Fruit fly (Drosophila melanogaster) whole organism, embryonic: ENCODE data around the gene Nepl18.
A peak's percentile ranks its signal among the peaks of the same experiment; 100 is the strongest.

Experiments
- Adf1 ChIP-seq: fragments of 200-800 bp; sonication (Bioruptor generic); IDR thresholded peaks from 2 replicates; pipeline ENCODE4 v1.3.6; 2022; ENCODE audit warnings: missing biosample characterization, missing genetic modification characterization
- Atf6 ChIP-seq: fragments of 200-800 bp; sonication (Bioruptor generic); IDR thresholded peaks from 2 replicates; pipeline ENCODE4 v1.3.6; 2022; ENCODE audit warnings: missing biosample characterization, missing genetic modification characterization
- BEAF-32 ChIP-seq: fragments of 200-800 bp; sonication (Bioruptor generic); optimal IDR thresholded peaks from 3 replicates; lab custom pipeline; 2017; ENCODE audit warnings: missing biosample characterization, missing genetic modification characterization, mild to moderate bottlenecking, moderate library complexity, missing genetic modification reagents
- CG10565 ChIP-seq: fragments of 200-800 bp; sonication (Bioruptor generic); optimal IDR thresholded peaks from 3 replicates; lab custom pipeline; 2016; ENCODE audit warnings: missing biosample characterization, mild to moderate bottlenecking, missing genetic modification characterization
- CG10979 ChIP-seq: fragments of 200-800 bp; sonication (Bioruptor generic); optimal IDR thresholded peaks from 2 replicates; lab custom pipeline; 2018; ENCODE audit warnings: missing biosample characterization, mild to moderate bottlenecking, missing genetic modification characterization, moderate library complexity
- CG13287 ChIP-seq: fragments of 200-800 bp; sonication (Bioruptor generic); IDR thresholded peaks from 2 replicates; pipeline ENCODE4 v1.3.6; 2022; ENCODE audit warnings: missing biosample characterization, missing genetic modification characterization; ENCODE audit not compliant: partially characterized antibody
- CG14441 ChIP-seq: fragments of 200-800 bp; sonication (Bioruptor generic); IDR thresholded peaks from 2 replicates; pipeline ENCODE4 v1.3.6; 2022; ENCODE audit warnings: missing biosample characterization, missing genetic modification characterization
- CG16815 ChIP-seq: fragments of 200-800 bp; sonication (Bioruptor generic); optimal IDR thresholded peaks from 3 replicates; lab custom pipeline; 2017; ENCODE audit warnings: missing biosample characterization, mild to moderate bottlenecking, missing genetic modification characterization
- CG18476 ChIP-seq: fragments of 200-800 bp; sonication (Bioruptor generic); optimal IDR thresholded peaks from 2 replicates; lab custom pipeline; 2016; ENCODE audit warnings: missing biosample characterization, mild to moderate bottlenecking, missing genetic modification characterization
- CG33557 ChIP-seq: fragments of 200-800 bp; sonication (Bioruptor generic); optimal IDR thresholded peaks from 2 replicates; lab custom pipeline; 2019; ENCODE audit warnings: missing biosample characterization, mild to moderate bottlenecking, missing genetic modification characterization, moderate library complexity
- CG3995 ChIP-seq: fragments of 200-800 bp; sonication (Bioruptor generic); optimal IDR thresholded peaks from 3 replicates; lab custom pipeline; 2016; ENCODE audit warnings: missing biosample characterization, missing genetic modification characterization
- CG42726 ChIP-seq: fragments of 200-800 bp; sonication (Bioruptor generic); IDR thresholded peaks from 2 replicates; pipeline ENCODE4 v1.3.6; 2022; ENCODE audit warnings: missing biosample characterization, missing genetic modification characterization; ENCODE audit not compliant: partially characterized antibody
- CG4360 ChIP-seq: fragments of 200-800 bp; sonication (Bioruptor generic); IDR thresholded peaks from 2 replicates; pipeline ENCODE4 v1.3.6; 2022; ENCODE audit warnings: missing biosample characterization, missing genetic modification characterization
- CG6272 ChIP-seq: fragments of 200-800 bp; sonication (Bioruptor generic); IDR thresholded peaks from 2 replicates; pipeline ENCODE4 v1.3.6; 2022; ENCODE audit warnings: missing biosample characterization, missing genetic modification characterization
- CG7372 ChIP-seq: fragments of 200-800 bp; sonication (Bioruptor generic); IDR thresholded peaks from 2 replicates; pipeline ENCODE4 v1.3.6; 2022; ENCODE audit warnings: missing biosample characterization, missing genetic modification characterization
- CG7786 ChIP-seq: fragments of 200-800 bp; sonication (Bioruptor generic); optimal IDR thresholded peaks from 2 replicates; lab custom pipeline; 2016; ENCODE audit warnings: missing biosample characterization, missing genetic modification characterization
- CG7839 ChIP-seq: fragments of 200-800 bp; sonication (Bioruptor generic); optimal IDR thresholded peaks from 3 replicates; lab custom pipeline; 2018; ENCODE audit warnings: missing biosample characterization, mild to moderate bottlenecking, missing genetic modification characterization, moderate library complexity
- CG9797 ChIP-seq: fragments of 200-800 bp; sonication (Bioruptor generic); optimal IDR thresholded peaks from 3 replicates; lab custom pipeline; 2018; ENCODE audit warnings: missing biosample characterization, mild to moderate bottlenecking, missing genetic modification characterization
- CG9876 ChIP-seq: fragments of 200-800 bp; sonication (Bioruptor generic); optimal IDR thresholded peaks from 2 replicates; lab custom pipeline; 2016; ENCODE audit warnings: missing biosample characterization, missing genetic modification characterization
- Chrac-16 ChIP-seq: fragments of 200-800 bp; sonication (Bioruptor generic); optimal IDR thresholded peaks from 3 replicates; lab custom pipeline; 2016; ENCODE audit warnings: missing biosample characterization, missing genetic modification characterization
- D19A ChIP-seq: fragments of 200-800 bp; optimal IDR thresholded peaks from 3 replicates; lab custom pipeline; 2019; ENCODE audit warnings: missing biosample characterization, mild to moderate bottlenecking, missing genetic modification characterization, moderate library complexity
- Dbx ChIP-seq: fragments of 200-800 bp; sonication (Bioruptor generic); IDR thresholded peaks from 3 replicates; pipeline ENCODE4 v1.3.6; 2022; ENCODE audit warnings: missing biosample characterization, missing genetic modification characterization
- E2f2 ChIP-seq: fragments of 200-800 bp; sonication (Bioruptor generic); IDR thresholded peaks from 2 replicates; pipeline ENCODE4 v1.3.6; 2022; ENCODE audit warnings: missing biosample characterization, missing genetic modification characterization
- Hr39 ChIP-seq: fragments of >200 bp; optimal IDR thresholded peaks from 2 replicates; lab custom pipeline; 2017
- Hsf ChIP-seq: fragments of 200-800 bp; sonication (Bioruptor generic); optimal IDR thresholded peaks from 3 replicates; lab custom pipeline; 2016; ENCODE audit warnings: missing biosample characterization, missing genetic modification characterization
- Med ChIP-seq: fragments of 200-800 bp; sonication (Bioruptor generic); peaks from one replicate; lab custom pipeline; 2016; ENCODE audit warnings: missing biosample characterization, missing genetic modification characterization, mild to moderate bottlenecking, inconsistent platforms, moderate library complexity
- Oaz ChIP-seq: fragments of 200-800 bp; sonication (Bioruptor generic); IDR thresholded peaks from 2 replicates; pipeline ENCODE4 v1.3.6; 2022; ENCODE audit warnings: missing biosample characterization, missing genetic modification characterization
- Rfx ChIP-seq: fragments of 200-800 bp; sonication (Bioruptor generic); IDR thresholded peaks from 2 replicates; pipeline ENCODE4 v1.3.6; 2022; ENCODE audit warnings: missing biosample characterization, missing genetic modification characterization
- Xrp1 ChIP-seq: fragments of 200-800 bp; sonication (Bioruptor generic); IDR thresholded peaks from 2 replicates; pipeline ENCODE4 v1.3.6; 2022; ENCODE audit warnings: missing biosample characterization, missing genetic modification characterization
- YL-1 ChIP-seq: fragments of 200-800 bp; sonication (Bioruptor generic); optimal IDR thresholded peaks from 3 replicates; lab custom pipeline; 2017; ENCODE audit warnings: missing biosample characterization, mild to moderate bottlenecking, missing genetic modification characterization
- bab2 ChIP-seq: fragments of 200-800 bp; sonication (Bioruptor generic); optimal IDR thresholded peaks from 2 replicates; lab custom pipeline; 2016; ENCODE audit warnings: missing biosample characterization, missing genetic modification characterization
- btn ChIP-seq: fragments of 200-800 bp; sonication (Bioruptor generic); optimal IDR thresholded peaks from 2 replicates; lab custom pipeline; 2016; ENCODE audit warnings: missing biosample characterization, missing genetic modification characterization
- cad ChIP-seq: fragments of >200 bp; optimal IDR thresholded peaks from 2 replicates; lab custom pipeline; 2017; ENCODE audit warnings: missing biosample characterization, missing genetic modification characterization
- chif ChIP-seq, 2 experiments: fragments of 200-800 bp; sonication (Bioruptor generic); optimal IDR thresholded peaks; 3 replicates each; lab custom pipeline; 2016; ENCODE audit warnings: missing biosample characterization in 2 of 2, missing genetic modification characterization in 2 of 2
- crol ChIP-seq: fragments of 200-800 bp; sonication (Bioruptor generic); IDR thresholded peaks from 2 replicates; pipeline ENCODE4 v1.3.6; 2022; ENCODE audit warnings: missing biosample characterization, missing genetic modification characterization
- cwo ChIP-seq: fragments of 200-800 bp; sonication (Bioruptor generic); optimal IDR thresholded peaks from 3 replicates; lab custom pipeline; 2017; ENCODE audit warnings: missing biosample characterization, missing genetic modification characterization, mild to moderate bottlenecking, moderate library complexity, missing genetic modification reagents
- disco-r ChIP-seq: fragments of 200-800 bp; sonication (Bioruptor generic); optimal IDR thresholded peaks from 2 replicates; lab custom pipeline; 2016; ENCODE audit warnings: missing biosample characterization, missing genetic modification characterization
- ftz-f1 ChIP-seq: fragments of 200-800 bp; sonication (Bioruptor generic); optimal IDR thresholded peaks from 2 replicates; lab custom pipeline; 2016; ENCODE audit warnings: missing biosample characterization, missing genetic modification characterization
- gsb ChIP-seq: fragments of 200-800 bp; sonication (Bioruptor generic); IDR thresholded peaks from 2 replicates; pipeline ENCODE4 v1.3.6; 2022; ENCODE audit warnings: missing biosample characterization, missing genetic modification characterization
- gsb-n ChIP-seq: fragments of 200-800 bp; sonication (Bioruptor generic); optimal IDR thresholded peaks from 3 replicates; lab custom pipeline; 2018; ENCODE audit warnings: missing biosample characterization, mild to moderate bottlenecking, missing genetic modification characterization
- gt ChIP-seq: fragments of 200-800 bp; sonication (Bioruptor generic); IDR thresholded peaks from 2 replicates; pipeline ENCODE4 v1.3.6; 2022; ENCODE audit warnings: missing biosample characterization, missing genetic modification characterization
- h ChIP-seq: fragments of >200 bp; optimal IDR thresholded peaks from 2 replicates; lab custom pipeline; 2017
- mirr ChIP-seq: fragments of 200-800 bp; sonication (Bioruptor generic); optimal IDR thresholded peaks from 3 replicates; lab custom pipeline; 2018; ENCODE audit warnings: missing biosample characterization, mild to moderate bottlenecking, missing genetic modification characterization
- nerfin-1 ChIP-seq: fragments of 200-800 bp; sonication (Bioruptor generic); optimal IDR thresholded peaks from 3 replicates; lab custom pipeline; 2019; ENCODE audit warnings: missing biosample characterization, mild to moderate bottlenecking, missing genetic modification characterization, moderate library complexity
- otp ChIP-seq: fragments of 200-800 bp; sonication (Bioruptor generic); IDR thresholded peaks from 3 replicates; pipeline ENCODE4, ENCODE4 v1.3.6; 2022; ENCODE audit warnings: missing biosample characterization, missing genetic modification characterization
- rib ChIP-seq: fragments of 200-800 bp; sonication (Bioruptor generic); IDR thresholded peaks from 2 replicates; pipeline ENCODE4 v1.3.6; 2022; ENCODE audit warnings: missing biosample characterization, missing genetic modification characterization
- sd ChIP-seq: fragments of 200-800 bp; sonication (Bioruptor generic); optimal IDR thresholded peaks from 3 replicates; lab custom pipeline; 2018; ENCODE audit warnings: missing biosample characterization, mild to moderate bottlenecking, missing genetic modification characterization, moderate library complexity
- seq ChIP-seq: fragments of 200-800 bp; sonication (Bioruptor generic); IDR thresholded peaks from 2 replicates; pipeline ENCODE4 v1.3.6; 2022; ENCODE audit warnings: missing biosample characterization, missing genetic modification characterization
- tgo ChIP-seq: fragments of 200-800 bp; sonication (Bioruptor generic); IDR thresholded peaks from 3 replicates; pipeline ENCODE4 v1.3.6; 2022; ENCODE audit warnings: missing biosample characterization, missing genetic modification characterization
- tll ChIP-seq, 2 experiments: fragments of 200-800 bp in 1 of 2; fragments of >200 bp in 1 of 2; sonication (Bioruptor generic) in 1 of 2; optimal IDR thresholded peaks; 2 replicates each; lab custom pipeline; 2017 to 2019; ENCODE audit warnings: missing biosample characterization in 2 of 2, missing genetic modification characterization in 2 of 2, mild to moderate bottlenecking in 1 of 2, moderate library complexity in 1 of 2
- tup ChIP-seq: fragments of 200-800 bp; sonication (Bioruptor generic); optimal IDR thresholded peaks from 2 replicates; lab custom pipeline; 2016; ENCODE audit warnings: missing biosample characterization, mild to moderate bottlenecking, missing genetic modification characterization, moderate library complexity
- zen ChIP-seq: fragments of 200-800 bp; sonication (Bioruptor generic); optimal IDR thresholded peaks from 3 replicates; lab custom pipeline; 2018; ENCODE audit warnings: missing biosample characterization, mild to moderate bottlenecking, missing genetic modification characterization, moderate library complexity

Gene Nepl18

DNA sequence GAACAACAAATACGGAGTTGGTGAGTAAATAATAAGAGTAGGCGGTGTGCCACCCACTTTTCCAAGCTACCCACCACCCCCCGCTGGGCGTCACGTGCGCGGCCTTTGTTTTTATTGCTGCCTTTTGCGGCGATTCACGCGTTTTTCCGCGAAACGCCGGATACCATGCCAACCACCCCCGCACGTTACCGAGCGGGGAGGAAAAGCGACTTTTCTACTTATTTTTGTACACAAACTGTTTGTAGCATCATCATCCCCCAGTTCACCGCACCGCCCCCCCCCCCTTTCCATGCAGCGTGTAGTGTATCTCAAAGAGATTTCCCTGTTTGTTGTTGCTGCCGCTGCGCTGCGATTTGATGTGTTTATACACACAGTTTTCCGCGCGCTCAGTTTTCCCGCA is 29.4 kb upstream of the Nepl18 start (continued):
- TF ChIP-seq ftz-f1 (GFP tag; lab: Kevin White, UChicago) (no peak), mirr (peak; percentile 11), CG9876 (GFP tag; lab: Kevin White, UChicago) (no peak), D19A (tag; lab: Kevin White, UChicago) (peak; percentile 26), E2f2 (GFP tag; lab: Robert Waterston, UW) (no peak), CG3995 (GFP tag; lab: Kevin White, UChicago) (no peak), CG7839 (no peak), gt (GFP tag; lab: Robert Waterston, UW) (no peak), btn (no peak), BEAF-32 (no peak), otp (GFP tag; lab: Robert Waterston, UW) (no peak), Hr39 (lab: Kevin White, UChicago) (no peak), gsb-n (tag; lab: Kevin White, UChicago) (no peak), rib (0 out of 2 replicates have a peak, but pooled peaks have one; percentile 28), CG14441 (GFP tag; lab: Robert Waterston, UW) (no peak), CG16815 (GFP tag; lab: Kevin White, UChicago) (no peak), CG10979 (no peak), cwo (GFP tag; lab: Kevin White, UChicago) (peak; percentile 93), CG6272 (no peak), Chrac-16 (GFP tag; lab: Kevin White, UChicago) (no peak), CG13287 (0 out of 2 replicates have a peak, but pooled peaks have one; percentile 6), Oaz (no peak), tup (GFP tag; lab: Kevin White, UChicago) (no peak), Med (GFP tag; lab: Kevin White, UChicago) (peak; percentile 48), CG4360 (GFP tag; lab: Robert Waterston, UW) (peak; percentile 61), seq (GFP tag; lab: Robert Waterston, UW) (peak; percentile 52; the same call in 1 of the 2 replicates), CG18476 (no peak), zen (tag; lab: Kevin White, UChicago) (no peak), Atf6 (GFP tag; lab: Robert Waterston, UW) (0 out of 2 replicates have a peak, but pooled peaks have one; percentile 11), sd (tag; lab: Kevin White, UChicago) (no peak), Adf1 (GFP tag; lab: Robert Waterston, UW) (peak; percentile 12; the same call in 1 of the 2 replicates), YL-1 (GFP tag; lab: Kevin White, UChicago) (no peak), Rfx (GFP tag; lab: Robert Waterston, UW) (0 out of 2 replicates have a peak, but pooled peaks have one; percentile 17), CG7372 (0 out of 2 replicates have a peak, but pooled peaks have one; percentile 16), chif (GFP tag; optimal IDR thresholded peaks at IDR 0.05; lab: Kevin White, UChicago) (no peak), gsb (GFP tag; lab: Robert Waterston, UW) (0 out of 2 replicates have a peak, but pooled peaks have one; percentile 10), bab2 (no peak), disco-r (GFP tag; lab: Kevin White, UChicago) (no peak), CG42726 (no peak), Dbx (GFP tag; lab: Robert Waterston, UW) (no peak), Hsf (GFP tag; lab: Kevin White, UChicago) (no peak), nerfin-1 (peak; percentile 61), cad (GFP tag; lab: Kevin White, UChicago) (no peak), h (lab: Kevin White, UChicago) (no peak), CG9797 (GFP tag; lab: Kevin White, UChicago) (no peak), tll (GFP tag; optimal IDR thresholded peaks at IDR 0.05; lab: Kevin White, UChicago) (no peak), CG33557 (GFP tag; lab: Kevin White, UChicago) (no peak), CG10565 (no peak), crol (GFP tag; lab: Robert Waterston, UW) (peak; percentile 96), CG7786 (GFP tag; lab: Kevin White, UChicago) (no peak), tgo (GFP tag; lab: Robert Waterston, UW) (no peak), Xrp1 (no peak)
